Worm (Caenorhabditis elegans): ENCODE measurements around the gene T24A6.17.
A peak's percentile ranks its signal among the peaks of the same experiment; 100 is the strongest.

DNA sequence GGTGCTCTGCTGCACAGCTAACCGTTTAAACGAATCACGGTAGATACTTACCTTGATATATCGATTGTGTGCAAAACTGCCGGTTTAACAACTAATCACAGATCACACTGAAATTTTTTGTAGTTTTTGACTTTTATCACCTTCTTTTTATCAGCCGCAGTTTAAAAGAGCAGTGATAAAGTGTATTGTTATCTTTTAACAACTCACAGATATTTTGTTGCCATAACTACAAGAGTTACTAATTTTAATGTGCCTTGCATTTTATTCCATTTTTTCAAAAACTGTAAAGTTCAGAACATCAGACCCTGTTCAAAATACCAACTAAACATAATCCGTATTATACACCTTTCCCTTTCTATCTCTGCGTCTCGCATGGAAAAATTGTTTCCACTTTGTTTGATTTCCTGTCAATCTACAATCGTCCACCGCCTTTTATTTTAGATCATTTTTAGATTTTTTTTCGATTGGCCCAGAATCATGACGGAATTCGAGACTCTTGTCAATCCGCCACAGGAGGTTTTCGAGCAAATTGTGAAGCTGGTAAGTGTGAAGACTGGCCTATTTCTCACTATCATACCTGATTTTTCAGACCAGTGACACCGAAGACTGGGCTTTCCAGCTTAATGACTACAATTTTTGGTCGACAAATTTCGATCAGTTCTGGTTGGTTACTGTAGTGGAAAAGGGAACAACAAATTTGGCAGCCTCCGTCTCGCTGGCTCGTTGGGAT lies 11.3 kb downstream of the T24A6.17 start, which contains the start of gene T24A6.20:
- no peak for TF ChIP-seq hmg-11 (tag; optimal IDR thresholded peaks at IDR 0.05)
- TF ChIP-seq ama-1 (optimal IDR thresholded peaks at IDR 0.05) = no peak
- TF ChIP-seq nhr-76 (tag; optimal IDR thresholded peaks at IDR 0.05) = no peak
- TF ChIP-seq pha-4 (tag; optimal IDR thresholded peaks at IDR 0.05) = no peak
- TF ChIP-seq elt-1 (tag; optimal IDR thresholded peaks at IDR 0.05) = no peak
- TF ChIP-seq egl-27 (tag; optimal IDR thresholded peaks at IDR 0.05) = no peak
- TF ChIP-seq ztf-11 (tag; optimal IDR thresholded peaks at IDR 0.05) = no peak
- TF ChIP-seq ceh-82 (tag; optimal IDR thresholded peaks at IDR 0.05) = no peak
- TF ChIP-seq pqm-1 (tag; optimal IDR thresholded peaks at IDR 0.05) = peak; percentile 17
- TF ChIP-seq lin-39 (tag; optimal IDR thresholded peaks at IDR 0.05) = no peak
- no peak for TF ChIP-seq nhr-12 (tag; optimal IDR thresholded peaks at IDR 0.05)

Measured in whole organism, L3 larva.